Fruit fly (Drosophila melanogaster): ENCODE measurements around the gene CG7091.

Gene CG7091

dm6 chr3R:12980628-12981219 lies 2.9 kb downstream of the CG7091 start, which contains the start of gene Paip2 (continued):
- peak; percentile 12 for TF ChIP-seq twi (tag; optimal IDR thresholded peaks at IDR 0.05)
- peak; percentile 25 for TF ChIP-seq gem (tag; optimal IDR thresholded peaks at IDR 0.05)
- peak; percentile 99 for TF ChIP-seq Scr (GFP tag; IDR thresholded peaks at IDR 0.05; ENCODE audit: partially characterized antibody)
- peak; percentile 71 for TF ChIP-seq sd (tag; optimal IDR thresholded peaks at IDR 0.05)
- TF ChIP-seq chinmo (GFP tag; IDR thresholded peaks at IDR 0.05; ENCODE audit: partially characterized antibody) = peak; percentile 99
- TF ChIP-seq CG7786 (GFP tag; optimal IDR thresholded peaks at IDR 0.05) = peak; percentile 9
- no peak for TF ChIP-seq CG43689 (GFP tag; IDR thresholded peaks at IDR 0.05)
- peak; percentile 9 for TF ChIP-seq Dip3 (GFP tag; optimal IDR thresholded peaks at IDR 0.05)
- peak; percentile 93 for TF ChIP-seq mld (GFP tag; IDR thresholded peaks at IDR 0.05; ENCODE audit: partially characterized antibody)
- TF ChIP-seq CG13894 (tag; optimal IDR thresholded peaks at IDR 0.05) = peak; percentile 21
- TF ChIP-seq sna (GFP tag; IDR thresholded peaks at IDR 0.05; ENCODE audit: partially characterized antibody) = peak; percentile 99
- TF ChIP-seq CG9932 (GFP tag; IDR thresholded peaks at IDR 0.05) = peak; percentile 42; the same call in 1 of the 2 replicates
- TF ChIP-seq sqz (GFP tag; optimal IDR thresholded peaks at IDR 0.05) = peak; percentile 81
- TF ChIP-seq CG12299 (tag; optimal IDR thresholded peaks at IDR 0.05) = peak; percentile 5
- TF ChIP-seq Dad (GFP tag; optimal IDR thresholded peaks at IDR 0.05) = peak; percentile 35
- TF ChIP-seq Med (GFP tag) = peak; percentile 90
- TF ChIP-seq row (GFP tag; IDR thresholded peaks at IDR 0.05) = 0 out of 3 replicates have a peak, but pooled peaks have one; percentile 21
- TF ChIP-seq CG12155 (GFP tag; optimal IDR thresholded peaks at IDR 0.05) = peak; percentile 9
- no peak for TF ChIP-seq salm (tag; optimal IDR thresholded peaks at IDR 0.05)
- TF ChIP-seq vnd (GFP tag; IDR thresholded peaks at IDR 0.05; ENCODE audit: partially characterized antibody) = peak; percentile 98
- peak; percentile 64 for TF ChIP-seq phol (tag; optimal IDR thresholded peaks at IDR 0.05)
- no peak for TF ChIP-seq ATbp (GFP tag; optimal IDR thresholded peaks at IDR 0.05)
- TF ChIP-seq lola (GFP tag; optimal IDR thresholded peaks at IDR 0.05) = peak in 1 of 3 experiments; percentile 32
- TF ChIP-seq Opbp (GFP tag; IDR thresholded peaks at IDR 0.05; ENCODE audit: partially characterized antibody) = peak; percentile 96
- TF ChIP-seq CG34376 (GFP tag; optimal IDR thresholded peaks at IDR 0.05) = peak; percentile 44
- TF ChIP-seq grau (tag; optimal IDR thresholded peaks at IDR 0.05) = peak; percentile 15
- TF ChIP-seq kay (GFP tag; optimal IDR thresholded peaks at IDR 0.05) = peak; percentile 17
- TF ChIP-seq Vsx1 (GFP tag; optimal IDR thresholded peaks at IDR 0.05) = no peak
- no peak for TF ChIP-seq org-1 (GFP tag; optimal IDR thresholded peaks at IDR 0.05)
- peak; percentile 99 for TF ChIP-seq CG14860 (GFP tag; IDR thresholded peaks at IDR 0.05; ENCODE audit: partially characterized antibody)
- TF ChIP-seq Adf1 (GFP tag; IDR thresholded peaks at IDR 0.05) = no peak
- peak; percentile 1 for TF ChIP-seq CG8944 (GFP tag; optimal IDR thresholded peaks at IDR 0.05)
- TF ChIP-seq CG11504 (tag; optimal IDR thresholded peaks at IDR 0.05) = peak; percentile 49
- TF ChIP-seq Lhr (GFP tag; optimal IDR thresholded peaks at IDR 0.05) = peak; percentile 76
- TF ChIP-seq CG32772 (GFP tag; IDR thresholded peaks at IDR 0.05) = peak; percentile 58
- TF ChIP-seq CG3995 (GFP tag; optimal IDR thresholded peaks at IDR 0.05) = peak; percentile 4
- TF ChIP-seq zf30C (GFP tag; optimal IDR thresholded peaks at IDR 0.05) = no peak
- TF ChIP-seq CG10366 (GFP tag; IDR thresholded peaks at IDR 0.05) = no peak
- peak; percentile 39 for TF ChIP-seq CG3838 (GFP tag; optimal IDR thresholded peaks at IDR 0.05)
- TF ChIP-seq CG6765 (GFP tag; optimal IDR thresholded peaks at IDR 0.05) = no peak
- no peak for TF ChIP-seq CG10565 (GFP tag; optimal IDR thresholded peaks at IDR 0.05)
- TF ChIP-seq nerfin-2 (GFP tag; IDR thresholded peaks at IDR 0.05; ENCODE audit: partially characterized antibody) = peak; percentile 98
- peak; percentile 71 for TF ChIP-seq CG10267 (tag; optimal IDR thresholded peaks at IDR 0.05)
- no peak for TF ChIP-seq Sry-β (GFP tag; optimal IDR thresholded peaks at IDR 0.05)
- peak; percentile 98 for TF ChIP-seq CG13287 (GFP tag; IDR thresholded peaks at IDR 0.05; ENCODE audit: partially characterized antibody)
- TF ChIP-seq vvl (GFP tag; IDR thresholded peaks at IDR 0.05) = 0 out of 2 replicates have a peak, but pooled peaks have one; percentile 6
- TF ChIP-seq nerfin-1 (tag; optimal IDR thresholded peaks at IDR 0.05) = peak; percentile 31
- TF ChIP-seq Neu2 (GFP tag; optimal IDR thresholded peaks at IDR 0.05; ENCODE audit: borderline replicate concordance) = no peak
